Worm (Caenorhabditis elegans): ENCODE data around the gene phat-5.

DNA sequence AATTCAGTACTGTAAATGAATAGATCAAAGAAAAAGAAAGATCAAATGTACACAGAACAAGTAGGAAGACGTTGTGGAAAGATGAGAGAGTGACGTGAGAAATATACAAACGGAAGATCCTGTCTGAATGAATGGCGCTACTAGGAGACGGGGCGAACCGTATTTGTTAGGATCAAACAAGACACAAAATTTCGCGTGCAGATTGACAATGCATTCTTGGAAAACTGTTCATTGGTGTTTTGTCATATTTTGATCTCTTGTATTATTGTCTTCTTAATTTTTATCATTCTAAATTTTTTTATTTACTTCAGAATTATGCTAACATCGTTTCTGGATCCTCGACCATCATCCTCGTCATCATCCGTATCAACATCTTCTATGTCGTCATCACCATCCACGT, 27.6 kb downstream of the phat-5 start, which contains the start of gene nhr-181:
- TF ChIP-seq K09A11.1 (tag; optimal IDR thresholded peaks at IDR 0.05; ENCODE audit: insufficient read depth) (no peak), tbx-2 (tag; optimal IDR thresholded peaks at IDR 0.05) (no peak), pqm-1 (tag; optimal IDR thresholded peaks at IDR 0.05) (no peak), ama-1 (optimal IDR thresholded peaks at IDR 0.05) (no peak), ceh-9 (tag; optimal IDR thresholded peaks at IDR 0.05) (no peak), ceh-19 (GFP tag; optimal IDR thresholded peaks at IDR 0.05) (no peak), dmd-4 (tag; optimal IDR thresholded peaks at IDR 0.05; ENCODE audit: borderline replicate concordance) (no peak), dve-1 (tag; optimal IDR thresholded peaks at IDR 0.05) (no peak)

All from whole organism, late embryonic.